Worm (Caenorhabditis elegans) whole organism, midembryonic: ENCODE measurements around the gene F57G4.11.

Source experiments
- T22C8.4 ChIP-seq: fragments of 200-800 bp; sonication (Bioruptor generic); IDR thresholded peaks from 2 replicates; pipeline ENCODE4 v1.3.6; 2022; ENCODE audit warnings: missing genetic modification characterization, missing compliant biosample characterization
- cog-1 ChIP-seq: sonication (generic microtip); optimal IDR thresholded peaks from 2 replicates; lab custom pipeline; 2016; ENCODE audit warnings: missing genetic modification characterization, missing compliant biosample characterization
- flt-1 ChIP-seq: fragments of 200-800 bp; sonication (Bioruptor generic); IDR thresholded peaks from 2 replicates; pipeline ENCODE4 v1.3.6; 2022; ENCODE audit warnings: missing genetic modification characterization, missing compliant biosample characterization
- klf-2 ChIP-seq: fragments of 200-800 bp; sonication (Bioruptor generic); conservative IDR thresholded peaks from 2 replicates; pipeline ENCODE4 v1.3.6; 2022; ENCODE audit warnings: missing genetic modification reagents, missing genetic modification characterization, missing compliant biosample characterization
- med-1 ChIP-seq: sonication (generic microtip); optimal IDR thresholded peaks from 2 replicates; lab custom pipeline; 2017; ENCODE audit warnings: missing genetic modification characterization, mild to moderate bottlenecking, missing compliant biosample characterization, antibody characterized with exemption, missing genetic modification reagents; ENCODE audit not compliant: insufficient read depth
- ref-1 ChIP-seq: fragments of 200-800 bp; sonication (Bioruptor generic); conservative IDR thresholded peaks from 2 replicates; pipeline ENCODE4 v1.3.6; 2022; ENCODE audit warnings: missing genetic modification reagents, missing genetic modification characterization, missing compliant biosample characterization
- tab-1 ChIP-seq: fragments of 200-800 bp; sonication (Bioruptor generic); IDR thresholded peaks from 2 replicates; pipeline ENCODE4 v1.3.6; 2022; ENCODE audit warnings: missing genetic modification characterization, missing compliant biosample characterization
- ztf-23 ChIP-seq: fragments of 200-800 bp; sonication (Bioruptor generic); IDR thresholded peaks from 2 replicates; pipeline ENCODE4 v1.3.6; 2022; ENCODE audit warnings: missing genetic modification reagents, missing genetic modification characterization, missing compliant biosample characterization
- ztf-29 ChIP-seq: fragments of 200-800 bp; sonication (Bioruptor generic); IDR thresholded peaks from 2 replicates; pipeline ENCODE4 v1.3.6; 2022; ENCODE audit warnings: missing genetic modification reagents, missing genetic modification characterization, missing compliant biosample characterization

Gene F57G4.11

DNA sequence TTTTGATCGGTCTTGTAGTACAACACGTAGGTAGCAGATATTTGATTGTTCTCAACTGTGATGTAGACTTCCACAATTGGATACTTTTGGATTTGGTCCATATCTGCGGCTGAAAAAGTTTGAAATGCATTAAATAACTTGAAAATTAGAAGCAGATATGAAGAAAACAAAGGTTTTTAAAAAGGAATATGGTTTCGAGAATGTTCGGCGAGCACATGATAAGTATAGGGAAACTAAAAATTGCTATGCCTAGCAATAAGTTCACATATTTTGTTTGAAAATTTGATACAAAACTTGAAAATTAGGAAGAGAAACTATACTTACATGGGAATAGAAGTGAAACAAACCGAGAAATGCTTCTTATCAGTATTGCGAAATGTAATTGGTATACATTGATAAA, 9.4 kb upstream of the F57G4.11 start, which contains the start of gene Y6G8.5:
TSS of gene Y6G8.5 (minus strand) at position 101 of the 400 bp plus-strand sequence.
- TF ChIP-seq ref-1 (GFP tag; lab: Robert Waterston, UW) = no peak
- TF ChIP-seq flt-1 (GFP tag; lab: Robert Waterston, UW) = no peak
- no peak for TF ChIP-seq cog-1 (tag; lab: Kevin White, UChicago)
- no peak for TF ChIP-seq med-1 (GFP tag; lab: Kevin White, UChicago)
- TF ChIP-seq T22C8.4 (GFP tag; lab: Robert Waterston, UW) = no peak
- TF ChIP-seq ztf-23 (GFP tag; lab: Robert Waterston, UW) = no peak
- TF ChIP-seq tab-1 (GFP tag; lab: Robert Waterston, UW) = no peak
- TF ChIP-seq ztf-29 = no peak
- no peak for TF ChIP-seq klf-2 (GFP tag; lab: Robert Waterston, UW)

DNA sequence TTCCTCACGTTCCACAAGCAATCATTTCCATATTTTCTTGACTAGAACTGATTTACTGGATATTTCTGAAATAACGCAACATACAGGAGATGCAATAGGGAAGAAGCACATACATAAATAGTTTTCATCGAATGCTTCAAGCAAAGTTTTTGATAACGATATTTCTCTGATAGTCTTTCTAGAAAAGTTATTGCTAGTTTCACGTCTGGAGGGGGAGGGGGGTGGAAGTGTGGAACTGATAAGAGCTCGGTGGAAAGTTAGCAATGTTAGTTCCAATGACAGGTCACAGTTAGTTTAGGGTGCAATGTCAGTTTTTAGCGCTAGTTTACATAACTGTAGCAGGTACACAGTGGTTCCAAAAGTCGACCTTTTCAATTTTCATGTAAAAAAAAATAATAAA, 8.2 kb upstream of the F57G4.11 start, which contains the start of gene Y6G8.6:
TSS of gene Y6G8.6 (minus strand) at position 98 of the 400 bp plus-strand sequence.
- TF ChIP-seq ztf-29 (no peak), flt-1 (GFP tag; lab: Robert Waterston, UW) (no peak), T22C8.4 (GFP tag; lab: Robert Waterston, UW) (no peak), cog-1 (tag; lab: Kevin White, UChicago) (no peak), ztf-23 (GFP tag; lab: Robert Waterston, UW) (no peak), med-1 (GFP tag; lab: Kevin White, UChicago) (no peak)

DNA sequence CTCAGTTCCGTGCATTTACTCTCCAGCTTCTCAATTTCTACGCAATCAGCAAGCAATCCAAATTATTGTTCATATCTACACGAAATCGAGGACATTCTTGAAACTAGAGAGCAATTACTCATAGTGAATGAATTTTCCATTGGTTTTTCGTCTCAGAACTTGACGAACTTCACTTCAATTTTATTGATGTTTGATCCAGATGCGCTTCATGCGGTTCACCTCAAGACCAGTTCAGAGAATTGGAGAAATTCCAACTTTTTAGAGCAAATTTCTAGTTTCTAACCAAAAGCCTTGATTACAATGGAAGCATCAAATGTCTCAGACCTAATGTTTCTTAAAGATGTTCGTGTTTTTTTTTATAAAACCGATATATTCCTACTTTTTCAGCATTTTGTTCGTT, 4.7 kb upstream of the F57G4.11 start, which contains the start of gene Y6G8.8:
TSS of gene Y6G8.8 (plus strand) at position 301 of the 400 bp plus-strand sequence.
- TF ChIP-seq med-1 (GFP tag; lab: Kevin White, UChicago) (no peak), ztf-23 (GFP tag; lab: Robert Waterston, UW) (no peak), flt-1 (GFP tag; lab: Robert Waterston, UW) (no peak), ref-1 (GFP tag; lab: Robert Waterston, UW) (no peak), tab-1 (GFP tag; lab: Robert Waterston, UW) (no peak), T22C8.4 (GFP tag; lab: Robert Waterston, UW) (no peak), ztf-29 (no peak), cog-1 (tag; lab: Kevin White, UChicago) (no peak), klf-2 (GFP tag; lab: Robert Waterston, UW) (no peak)

DNA sequence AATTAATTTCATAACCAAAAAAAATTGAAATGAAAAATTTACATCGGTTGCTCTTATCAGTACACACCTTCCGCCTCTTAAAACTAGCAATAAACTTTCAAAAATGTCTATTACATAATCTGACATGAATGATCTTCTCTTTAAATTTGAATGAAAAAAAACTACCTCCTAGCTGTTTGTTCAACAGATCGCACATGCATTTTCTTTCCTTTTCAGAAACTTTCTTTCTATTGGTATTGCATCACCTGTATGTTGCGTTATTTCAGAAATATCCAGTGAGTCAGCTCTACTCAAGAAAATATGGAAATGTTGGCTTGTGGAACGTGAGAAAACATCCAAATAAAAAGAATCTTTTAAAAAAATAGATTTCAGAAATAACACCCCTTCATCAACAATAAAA, 1.8 kb upstream of the F57G4.11 start, which contains the start of gene F57G4.1:
TSS of gene F57G4.1 (plus strand) at position 301 of the 400 bp plus-strand sequence.
- TF ChIP-seq ref-1 (GFP tag; lab: Robert Waterston, UW) (no peak), cog-1 (tag; lab: Kevin White, UChicago) (no peak), T22C8.4 (GFP tag; lab: Robert Waterston, UW) (no peak), tab-1 (GFP tag; lab: Robert Waterston, UW) (no peak), ztf-29 (no peak), med-1 (GFP tag; lab: Kevin White, UChicago) (no peak), klf-2 (GFP tag; lab: Robert Waterston, UW) (no peak), ztf-23 (GFP tag; lab: Robert Waterston, UW) (no peak), flt-1 (GFP tag; lab: Robert Waterston, UW) (no peak)

DNA sequence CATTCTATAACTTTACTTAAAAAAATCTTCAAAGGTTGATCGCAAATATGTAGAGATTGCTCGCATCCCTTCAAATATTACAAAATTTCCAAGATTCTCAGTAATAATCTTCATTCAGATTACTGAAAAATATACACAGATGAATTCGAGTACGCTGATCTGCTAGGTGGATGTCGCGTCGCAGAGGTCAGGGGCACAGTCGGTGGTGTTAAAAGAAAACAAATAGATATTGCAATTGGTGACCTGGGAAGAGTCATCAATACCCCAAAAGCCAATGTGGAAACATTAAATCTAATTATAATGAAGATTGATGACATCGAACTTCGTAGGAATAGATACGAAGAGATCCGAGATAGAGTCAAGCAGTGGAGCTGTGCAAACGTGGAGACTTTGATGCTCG, 3.6 kb downstream of the F57G4.11 start, which contains the start of gene F57G4.10:
TSS of gene F57G4.10 (plus strand) at position 301 of the 400 bp plus-strand sequence.
- TF ChIP-seq ztf-23 (GFP tag; lab: Robert Waterston, UW) = no peak
- TF ChIP-seq flt-1 (GFP tag; lab: Robert Waterston, UW) = no peak
- TF ChIP-seq klf-2 (GFP tag; lab: Robert Waterston, UW) = no peak
- TF ChIP-seq tab-1 (GFP tag; lab: Robert Waterston, UW) = no peak
- TF ChIP-seq cog-1 (tag; lab: Kevin White, UChicago) = no peak
- TF ChIP-seq ref-1 (GFP tag; lab: Robert Waterston, UW) = no peak
- TF ChIP-seq ztf-29 = no peak
- TF ChIP-seq med-1 (GFP tag; lab: Kevin White, UChicago) = no peak
- no peak for TF ChIP-seq T22C8.4 (GFP tag; lab: Robert Waterston, UW)

DNA sequence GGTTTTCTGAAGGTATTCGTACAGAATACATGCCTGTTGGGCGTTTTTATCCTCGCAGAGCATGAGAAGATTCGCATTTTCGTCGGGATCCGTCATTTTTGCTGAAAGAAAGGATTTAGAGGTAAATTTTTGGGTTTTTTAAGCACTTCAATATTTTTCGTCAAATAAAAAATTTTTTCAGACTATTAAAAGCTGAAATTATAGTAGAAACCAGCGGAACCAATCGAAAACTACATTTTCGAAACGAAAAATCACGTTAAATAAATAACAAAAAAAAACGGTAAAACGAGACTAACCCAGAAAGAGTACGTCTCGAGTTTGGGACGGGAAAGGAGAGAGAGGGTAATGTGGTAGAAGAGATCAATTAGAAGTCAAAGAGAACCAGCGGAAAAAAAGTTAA, 25.4 kb downstream of the F57G4.11 start, which contains the start of gene fbxa-192:
TSS of gene fbxa-192 (minus strand) at position 101 of the 400 bp plus-strand sequence.
- TF ChIP-seq ztf-29 (no peak), cog-1 (tag; lab: Kevin White, UChicago) (no peak), med-1 (GFP tag; lab: Kevin White, UChicago) (no peak), tab-1 (GFP tag; lab: Robert Waterston, UW) (no peak), T22C8.4 (GFP tag; lab: Robert Waterston, UW) (no peak), klf-2 (GFP tag; lab: Robert Waterston, UW) (no peak)

DNA sequence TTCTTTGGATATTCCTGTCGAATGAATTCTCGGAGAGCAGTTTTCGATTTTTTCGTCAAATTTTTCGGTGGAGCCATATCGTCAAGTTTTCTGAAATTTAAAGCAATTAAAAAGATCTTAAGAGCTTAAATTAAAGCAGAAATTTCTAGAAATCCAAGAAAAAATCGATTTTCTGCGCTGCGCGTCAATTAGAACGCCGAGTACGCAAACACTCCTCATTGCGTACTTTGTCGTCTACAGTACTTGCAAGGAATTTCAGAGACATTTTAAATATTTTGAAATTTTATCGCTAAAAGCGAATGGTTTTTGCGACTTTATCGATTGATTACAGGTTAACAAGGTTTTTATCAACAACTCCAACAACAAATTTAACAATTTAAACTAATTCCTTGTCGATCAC, 30.2 kb downstream of the F57G4.11 start:
- no peak for TF ChIP-seq klf-2 (GFP tag; lab: Robert Waterston, UW)
- no peak for TF ChIP-seq tab-1 (GFP tag; lab: Robert Waterston, UW)
- TF ChIP-seq med-1 (GFP tag; lab: Kevin White, UChicago) = no peak
- no peak for TF ChIP-seq ztf-23 (GFP tag; lab: Robert Waterston, UW)
- no peak for TF ChIP-seq cog-1 (tag; lab: Kevin White, UChicago)
- TF ChIP-seq ztf-29 = no peak
- TF ChIP-seq T22C8.4 (GFP tag; lab: Robert Waterston, UW) = no peak
- no peak for TF ChIP-seq ref-1 (GFP tag; lab: Robert Waterston, UW)
- no peak for TF ChIP-seq flt-1 (GFP tag; lab: Robert Waterston, UW)

DNA sequence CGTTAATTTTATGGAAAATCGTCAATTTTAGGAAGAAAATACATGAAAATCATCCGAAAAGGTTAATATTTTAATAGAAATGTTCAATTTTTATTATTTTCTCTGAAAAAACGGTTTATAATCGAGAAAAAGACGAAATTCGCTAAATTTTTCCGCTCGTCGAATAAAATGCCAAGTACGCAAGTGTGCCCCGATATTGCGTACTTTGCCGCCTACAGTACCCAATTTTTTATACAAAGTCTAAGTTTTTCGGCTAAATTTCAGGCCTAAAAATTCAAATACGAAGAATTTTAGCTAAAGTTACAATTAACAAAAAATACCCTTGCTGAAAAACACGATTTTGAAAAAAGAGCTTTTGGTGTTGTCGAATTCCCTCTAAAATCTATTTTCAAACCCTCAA, 33.8 kb downstream of the F57G4.11 start:
- TF ChIP-seq ztf-23 (GFP tag; lab: Robert Waterston, UW) (no peak), cog-1 (tag; lab: Kevin White, UChicago) (no peak), T22C8.4 (GFP tag; lab: Robert Waterston, UW) (no peak), flt-1 (GFP tag; lab: Robert Waterston, UW) (no peak), klf-2 (GFP tag; lab: Robert Waterston, UW) (no peak), med-1 (GFP tag; lab: Kevin White, UChicago) (no peak), ztf-29 (no peak), ref-1 (GFP tag; lab: Robert Waterston, UW) (no peak), tab-1 (GFP tag; lab: Robert Waterston, UW) (no peak)

DNA sequence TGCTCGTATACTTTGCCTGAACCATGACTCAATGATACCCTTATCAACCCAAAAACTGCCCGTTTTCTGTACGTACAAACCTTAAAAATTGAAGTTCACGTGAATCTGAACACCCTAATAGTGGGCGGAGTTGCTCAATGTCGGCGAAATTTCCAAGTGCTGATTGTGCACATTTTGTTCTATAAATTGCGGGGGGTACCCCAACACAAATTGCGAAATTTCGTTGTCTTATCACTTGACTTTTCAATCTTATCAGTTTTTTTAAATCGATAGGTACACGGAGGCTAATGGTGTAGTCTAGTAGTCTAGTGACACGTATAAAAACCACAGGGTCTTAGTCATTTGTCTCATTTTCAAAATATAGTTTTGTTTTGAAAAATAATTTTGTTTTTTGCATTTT, 34.2 kb downstream of the F57G4.11 start, which contains the start of gene fbxa-108:
TSS of gene fbxa-108 (minus strand) at position 158 of the 400 bp plus-strand sequence.
- TF ChIP-seq cog-1 (tag; lab: Kevin White, UChicago) = no peak
- TF ChIP-seq ztf-23 (GFP tag; lab: Robert Waterston, UW) = no peak
- TF ChIP-seq klf-2 (GFP tag; lab: Robert Waterston, UW) = no peak
- no peak for TF ChIP-seq T22C8.4 (GFP tag; lab: Robert Waterston, UW)
- TF ChIP-seq tab-1 (GFP tag; lab: Robert Waterston, UW) = no peak
- TF ChIP-seq flt-1 (GFP tag; lab: Robert Waterston, UW) = no peak
- TF ChIP-seq ztf-29 = no peak
- no peak for TF ChIP-seq ref-1 (GFP tag; lab: Robert Waterston, UW)
